Fruit fly (Drosophila melanogaster) whole organism, adult: ENCODE data around the gene TRAM.

Experiments
- CG11617 ChIP-seq: fragments of 200-800 bp; sonication (Bioruptor generic); optimal IDR thresholded peaks from 2 replicates; lab custom pipeline; 2017; ENCODE audit warnings: mild to moderate bottlenecking, missing biosample characterization, missing genetic modification reagents, missing genetic modification characterization
- CG14711 ChIP-seq: fragments of 200-800 bp; sonication (Bioruptor generic); optimal IDR thresholded peaks from 2 replicates; lab custom pipeline; 2018; ENCODE audit warnings: missing biosample characterization, mild to moderate bottlenecking, missing genetic modification characterization, moderate library complexity
- CG5204 ChIP-seq: fragments of 200-800 bp; sonication (Bioruptor generic); optimal IDR thresholded peaks from 2 replicates; lab custom pipeline; 2016; ENCODE audit warnings: missing biosample characterization, missing genetic modification characterization
- Crg-1 ChIP-seq: fragments of 200-800 bp; sonication (Bioruptor generic); optimal IDR thresholded peaks from 2 replicates; lab custom pipeline; 2016; ENCODE audit warnings: missing biosample characterization, missing genetic modification characterization
- Hr96 ChIP-seq: fragments of 200-800 bp; sonication (Bioruptor generic); optimal IDR thresholded peaks from 2 replicates; lab custom pipeline; 2016; ENCODE audit warnings: missing biosample characterization, missing genetic modification characterization
- bab1 ChIP-seq: fragments of 200-800 bp; sonication (Bioruptor generic); optimal IDR thresholded peaks from 3 replicates; lab custom pipeline; 2019; ENCODE audit warnings: missing biosample characterization, mild to moderate bottlenecking, missing genetic modification characterization, moderate library complexity
- cic ChIP-seq: fragments of 200-800 bp; sonication (Bioruptor generic); optimal IDR thresholded peaks from 2 replicates; lab custom pipeline; 2017; ENCODE audit warnings: missing biosample characterization, mild to moderate bottlenecking, missing genetic modification characterization, moderate library complexity
- kay ChIP-seq: fragments of 200-800 bp; sonication (Bioruptor generic); peaks from one replicate; lab custom pipeline; 2016; ENCODE audit warnings: missing biosample characterization, missing genetic modification characterization, borderline replicate concordance
- ovo ChIP-seq: fragments of 200-800 bp; sonication (Bioruptor generic); optimal IDR thresholded peaks from 2 replicates; lab custom pipeline; 2016; ENCODE audit warnings: missing biosample characterization, missing genetic modification characterization
- tj ChIP-seq: fragments of 200-800 bp; sonication (Bioruptor generic); optimal IDR thresholded peaks from 3 replicates; lab custom pipeline; 2017; ENCODE audit warnings: missing biosample characterization, mild to moderate bottlenecking, missing genetic modification characterization, moderate library complexity
- toe ChIP-seq: fragments of 200-800 bp; sonication (Bioruptor generic); optimal IDR thresholded peaks from 2 replicates; lab custom pipeline; 2016; ENCODE audit warnings: missing biosample characterization, missing genetic modification characterization

dm6 chrX:899407-900050 is 35.5 kb upstream of the TRAM start:
- TF ChIP-seq ovo (GFP tag; lab: Kevin White, UChicago) (no peak), CG14711 (tag; lab: Kevin White, UChicago) (no peak), tj (no peak), Crg-1 (GFP tag; lab: Kevin White, UChicago) (no peak), CG11617 (no peak), kay (GFP tag; lab: Kevin White, UChicago) (no peak), CG5204 (GFP tag; lab: Kevin White, UChicago) (no peak), bab1 (GFP tag; lab: Kevin White, UChicago) (no peak), cic (GFP tag; lab: Kevin White, UChicago) (no peak), Hr96 (GFP tag; lab: Kevin White, UChicago) (no peak), toe (GFP tag; lab: Kevin White, UChicago) (no peak)
